Worm (Caenorhabditis elegans) whole organism, L4/young adult: ENCODE measurements around the gene fbxa-127.

Source experiments
- W03F9.2 ChIP-seq: fragments of 150-350 bp; optimal IDR thresholded peaks from 2 replicates; lab custom pipeline; 2014; ENCODE audit warnings: missing biosample characterization, missing genetic modification characterization
- dao-5 ChIP-seq: sonication (generic microtip); optimal IDR thresholded peaks from 2 replicates; lab custom pipeline; 2016; ENCODE audit warnings: missing genotype, missing genetic modification characterization, moderate library complexity, missing compliant biosample characterization
- him-1 ChIP-seq: sonication (generic microtip); optimal IDR thresholded peaks from 2 replicates; lab custom pipeline; 2016; ENCODE audit warnings: missing genotype, missing genetic modification reagents, missing genetic modification characterization, missing compliant biosample characterization

DNA sequence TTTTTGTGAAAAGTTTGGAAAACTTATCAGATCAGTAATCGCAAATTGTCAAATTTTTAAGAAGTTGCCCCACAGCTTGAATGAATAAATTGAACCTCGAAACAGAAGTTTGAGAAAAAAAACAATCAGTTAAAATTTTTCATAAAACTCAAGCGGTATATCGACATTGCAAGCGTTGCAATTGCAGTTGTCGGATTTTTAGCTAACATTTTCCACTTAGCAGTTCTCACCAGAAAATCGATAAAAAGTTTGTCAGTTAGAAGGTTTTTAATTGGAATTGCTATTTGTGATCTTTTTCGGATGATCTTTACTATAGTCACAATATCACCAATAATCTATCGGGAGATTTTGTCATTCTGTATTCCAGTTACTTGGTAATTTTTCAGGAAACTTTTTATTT, 42.8 kb upstream of the fbxa-127 start, which contains the start of gene srw-43:
- TF ChIP-seq dao-5 (no peak), him-1 (no peak), W03F9.2 (tag; lab: Kevin White, UChicago) (no peak)
